Worm (Caenorhabditis elegans) whole organism, L4 larva: ENCODE data around the gene zyg-12.
"Not testable (repeated sequence)": the region's sequence is repeated elsewhere in the genome, so short reads cannot be mapped to it uniquely, and the experiment has no call there.

Source experiments
- D1046.2 ChIP-seq: fragments of 200-800 bp; sonication (Bioruptor generic); IDR thresholded peaks from 2 replicates; pipeline ENCODE4 v1.3.6; 2022; ENCODE audit warnings: missing genetic modification characterization, missing compliant biosample characterization
- F26F4.8 ChIP-seq: fragments of 200-800 bp; sonication (Bioruptor generic); conservative IDR thresholded peaks from 2 replicates; pipeline ENCODE4 v1.3.6; 2022; ENCODE audit warnings: missing genetic modification characterization, missing compliant biosample characterization
- F37D6.2 ChIP-seq: sonication (generic microtip); optimal IDR thresholded peaks from 2 replicates; lab custom pipeline; 2016; ENCODE audit warnings: mild to moderate bottlenecking, missing genetic modification characterization, missing compliant biosample characterization
- F44E2.7 ChIP-seq: fragments of 200-800 bp; sonication (Bioruptor generic); IDR thresholded peaks from 2 replicates; pipeline ENCODE4 v2.1.2; 2022; ENCODE audit warnings: missing genetic modification characterization, missing compliant biosample characterization
- T26A8.4 ChIP-seq: fragments of 200-800 bp; sonication (Bioruptor generic); IDR thresholded peaks from 2 replicates; pipeline ENCODE4 v1.3.6; 2022; ENCODE audit warnings: missing genetic modification characterization, missing compliant biosample characterization
- Y105C5A.15 ChIP-seq: fragments of 200-800 bp; sonication (Bioruptor generic); IDR thresholded peaks from 2 replicates; pipeline ENCODE4 v1.3.6; 2022; ENCODE audit warnings: missing genetic modification characterization, missing compliant biosample characterization
- Y48G9A.11 ChIP-seq: fragments of 200-800 bp; sonication (Bioruptor generic); IDR thresholded peaks from 2 replicates; pipeline ENCODE4 v1.3.6; 2022; ENCODE audit warnings: missing genetic modification reagents, missing genetic modification characterization, missing compliant biosample characterization
- ZK337.2 ChIP-seq: fragments of 200-800 bp; sonication (Bioruptor generic); IDR thresholded peaks from 2 replicates; pipeline ENCODE4 v1.3.6; 2022; ENCODE audit warnings: missing genetic modification reagents, missing genetic modification characterization, missing compliant biosample characterization
- arid-1 ChIP-seq: fragments of 200-800 bp; sonication (Bioruptor generic); conservative IDR thresholded peaks from 2 replicates; pipeline ENCODE4 v1.3.6; 2022; ENCODE audit warnings: missing genetic modification reagents, missing genetic modification characterization, missing compliant biosample characterization
- ceh-44 ChIP-seq: fragments of 200-800 bp; sonication (Bioruptor generic); IDR thresholded peaks from 2 replicates; pipeline ENCODE4 v1.3.6; 2022; ENCODE audit warnings: missing genetic modification reagents, missing genetic modification characterization, missing compliant biosample characterization
- ctbp-1 ChIP-seq: fragments of 200-800 bp; sonication (Bioruptor generic); IDR thresholded peaks from 2 replicates; pipeline ENCODE4 v1.3.6; 2022; ENCODE audit warnings: missing genetic modification reagents, missing genetic modification characterization, missing compliant biosample characterization
- dmd-6 ChIP-seq: fragments of 200-800 bp; sonication (Bioruptor generic); IDR thresholded peaks from 2 replicates; pipeline ENCODE4 v1.3.6; 2022; ENCODE audit warnings: missing genetic modification reagents, missing genetic modification characterization, missing compliant biosample characterization
- dmd-8 ChIP-seq: fragments of 200-800 bp; sonication (Bioruptor generic); IDR thresholded peaks from 2 replicates; pipeline ENCODE4 v1.3.6; 2022; ENCODE audit warnings: missing genetic modification characterization, missing compliant biosample characterization
- dmd-9 ChIP-seq: fragments of 200-800 bp; sonication (Bioruptor generic); IDR thresholded peaks from 2 replicates; pipeline ENCODE4 v1.3.6; 2022; ENCODE audit warnings: missing genetic modification reagents, missing genetic modification characterization, missing compliant biosample characterization
- egl-43 ChIP-seq: fragments of 200-800 bp; sonication (Bioruptor generic); IDR thresholded peaks from 2 replicates; pipeline ENCODE4 v1.3.6; 2022; ENCODE audit warnings: missing genetic modification reagents, missing genetic modification characterization, missing compliant biosample characterization
- hmg-1.1 ChIP-seq: fragments of 200-800 bp; sonication (Bioruptor generic); IDR thresholded peaks from 2 replicates; pipeline ENCODE4 v1.3.6; 2022; ENCODE audit warnings: missing genetic modification reagents, missing genetic modification characterization, missing compliant biosample characterization
- lim-7 ChIP-seq: fragments of 200-800 bp; sonication (Bioruptor generic); IDR thresholded peaks from 2 replicates; pipeline ENCODE4 v1.3.6; 2022; ENCODE audit warnings: missing genetic modification characterization, missing compliant biosample characterization
- lin-1 ChIP-seq: fragments of 200-800 bp; sonication (Bioruptor generic); IDR thresholded peaks from 2 replicates; pipeline ENCODE4 v1.3.6; 2022; ENCODE audit warnings: missing genetic modification reagents, missing genetic modification characterization, missing compliant biosample characterization
- lin-29 ChIP-seq: fragments of 200-800 bp; sonication (Bioruptor generic); IDR thresholded peaks from 2 replicates; pipeline ENCODE4 v1.3.6; 2022; ENCODE audit warnings: missing genetic modification reagents, missing genetic modification characterization, missing compliant biosample characterization
- lin-38 ChIP-seq: fragments of 200-800 bp; sonication (Bioruptor generic); IDR thresholded peaks from 2 replicates; pipeline ENCODE4 v1.3.6; 2022; ENCODE audit warnings: missing genetic modification reagents, missing genetic modification characterization, missing compliant biosample characterization
- madf-5 ChIP-seq, 2 experiments: fragments of 200-800 bp; sonication (Bioruptor generic); IDR thresholded peaks; 2 replicates each; pipeline ENCODE4 v1.3.6; 2022; ENCODE audit warnings: missing compliant biosample characterization in 2 of 2, missing genetic modification characterization in 2 of 2
- madf-9 ChIP-seq: fragments of 200-800 bp; sonication (Bioruptor generic); conservative IDR thresholded peaks from 2 replicates; pipeline ENCODE4 v1.3.6; 2022; ENCODE audit warnings: missing genetic modification reagents, missing genetic modification characterization, missing compliant biosample characterization
- mdt-29 ChIP-seq: fragments of 200-800 bp; sonication (Bioruptor generic); IDR thresholded peaks from 2 replicates; pipeline ENCODE4 v1.3.6; 2022; ENCODE audit warnings: missing genetic modification reagents, missing genetic modification characterization, missing compliant biosample characterization
- mes-2 ChIP-seq: sonication (generic microtip); optimal IDR thresholded peaks from 2 replicates; lab custom pipeline; 2016; ENCODE audit warnings: missing genotype, mild to moderate bottlenecking, missing genetic modification characterization, missing compliant biosample characterization; ENCODE audit not compliant: poor library complexity, severe bottlenecking
- mxl-2 ChIP-seq: fragments of 200-800 bp; sonication (Bioruptor generic); conservative IDR thresholded peaks from 2 replicates; pipeline ENCODE4 v1.3.6; 2022; ENCODE audit warnings: missing genetic modification reagents, missing genetic modification characterization, missing compliant biosample characterization
- nhr-11 ChIP-seq: fragments of 150-350 bp; optimal IDR thresholded peaks from 2 replicates; lab custom pipeline; 2014; ENCODE audit warnings: missing biosample characterization, missing genetic modification characterization
- nhr-42 ChIP-seq: fragments of 200-800 bp; sonication (Bioruptor generic); IDR thresholded peaks from 2 replicates; pipeline ENCODE4 v1.3.6; 2022; ENCODE audit warnings: missing genetic modification characterization, missing compliant biosample characterization
- pha-4 ChIP-seq, 2 experiments: fragments of 150-350 bp in 1 of 2; fragments of 200-800 bp in 1 of 2; sonication (Bioruptor generic) in 1 of 2; IDR thresholded peaks in 1 of 2; optimal IDR thresholded peaks in 1 of 2; 2 replicates each; pipeline versions ENCODE4 v1.3.6 to Lab custom; 2014 to 2022; ENCODE audit warnings: missing genetic modification characterization in 2 of 2, missing genetic modification reagents in 2 of 2, missing biosample characterization in 1 of 2, missing compliant biosample characterization in 1 of 2
- php-3 ChIP-seq: fragments of 200-800 bp; sonication (Bioruptor generic); IDR thresholded peaks from 2 replicates; pipeline ENCODE4 v1.3.6; 2022; ENCODE audit warnings: missing genetic modification reagents, missing genetic modification characterization, missing compliant biosample characterization
- snpc-1.2 ChIP-seq: fragments of 200-800 bp; sonication (Bioruptor generic); IDR thresholded peaks from 2 replicates; pipeline ENCODE4 v1.3.6; 2022; ENCODE audit warnings: missing genetic modification reagents, missing genetic modification characterization, missing compliant biosample characterization
- tra-1 ChIP-seq: fragments of 200-800 bp; sonication (Bioruptor generic); IDR thresholded peaks from 2 replicates; pipeline ENCODE4 v1.3.6; 2022; ENCODE audit warnings: missing genetic modification reagents, missing genetic modification characterization, missing compliant biosample characterization
- unc-62 ChIP-seq, 3 experiments: fragments of 150-350 bp in 1 of 3; sonication (generic microtip); optimal IDR thresholded peaks in 2 of 3; peaks in 1 of 3; 1 replicate in 1 of 3; 2 replicates in 2 of 3; lab custom pipeline; 2014 to 2017; ENCODE audit warnings: missing biosample characterization in 3 of 3, missing genetic modification characterization in 3 of 3, missing genetic modification reagents in 3 of 3, missing genotype in 1 of 3
- vab-7 ChIP-seq: fragments of 200-800 bp; sonication (Bioruptor generic); IDR thresholded peaks from 2 replicates; pipeline ENCODE4 v1.3.6; 2022; ENCODE audit warnings: missing genetic modification reagents, missing genetic modification characterization, missing compliant biosample characterization
- zfp-3 ChIP-seq: fragments of 200-800 bp; sonication (Bioruptor generic); conservative IDR thresholded peaks from 2 replicates; pipeline ENCODE4 v1.3.6; 2022; ENCODE audit warnings: missing genetic modification reagents, missing genetic modification characterization, missing compliant biosample characterization
- zip-11 ChIP-seq: fragments of 200-800 bp; sonication (Bioruptor generic); IDR thresholded peaks from 2 replicates; pipeline ENCODE4 v1.3.6; 2022; ENCODE audit warnings: missing genetic modification characterization, missing compliant biosample characterization

zyg-12 gene

ce11 chrII:4928367-4928766 lies 21.3 kb upstream of the zyg-12 start:
- peak; percentile 87 for TF ChIP-seq F26F4.8 (GFP tag; lab: Robert Waterston, UW)
- TF ChIP-seq lim-7, result peak; percentile 93
- peak; percentile 51; the same call in 1 of the 2 replicates for TF ChIP-seq nhr-42 (GFP tag; lab: Robert Waterston, UW)
- peak; percentile 50; the same call in 1 of the 2 replicates for TF ChIP-seq mdt-29 (GFP tag; lab: Robert Waterston, UW)
- peak; percentile 70 for TF ChIP-seq mxl-2 (GFP tag; lab: Robert Waterston, UW)
- TF ChIP-seq dmd-6, result peak; percentile 12; the same call in 1 of the 2 replicates
- TF ChIP-seq zfp-3 (GFP tag; lab: Robert Waterston, UW), result peak; percentile 70; the same call in 1 of the 2 replicates
- TF ChIP-seq php-3, result 0 out of 2 replicates have a peak, but pooled peaks have one; percentile 39
- TF ChIP-seq tra-1 (GFP tag; lab: Robert Waterston, UW), result peak; percentile 88
- peak; percentile 73 for TF ChIP-seq T26A8.4 (GFP tag; lab: Robert Waterston, UW)
- TF ChIP-seq Y105C5A.15 (GFP tag; lab: Robert Waterston, UW), result peak; percentile 87; the same call in 1 of the 2 replicates
- TF ChIP-seq egl-43 (GFP tag; lab: Robert Waterston, UW), result peak; percentile 90
- TF ChIP-seq ctbp-1, result 0 out of 2 replicates have a peak, but pooled peaks have one; percentile 55
- peak; percentile 76 for TF ChIP-seq ceh-44 (GFP tag; lab: Robert Waterston, UW)
- peak; percentile 86 for TF ChIP-seq D1046.2 (GFP tag; lab: Robert Waterston, UW)
- TF ChIP-seq pha-4 (GFP tag; IDR thresholded peaks at IDR 0.05; lab: Robert Waterston, UW), result peak; percentile 79; the same call in 1 of the 2 replicates
- not testable (repeated sequence) for TF ChIP-seq pha-4 (tag; optimal IDR thresholded peaks at IDR 0.05; lab: Kevin White, UChicago)
- peak; percentile 75; a peak in 2 of 4 replicates for TF ChIP-seq madf-5 (GFP tag; IDR thresholded peaks at IDR 0.05; lab: Robert Waterston, UW)
- peak; percentile 81 for TF ChIP-seq lin-38 (GFP tag; lab: Robert Waterston, UW)
- TF ChIP-seq ZK337.2, result peak; percentile 76; the same call in 1 of the 2 replicates
- peak; percentile 58; the same call in 1 of the 2 replicates for TF ChIP-seq madf-9
- peak; percentile 82 for TF ChIP-seq dmd-8 (GFP tag; lab: Robert Waterston, UW)
- 0 out of 2 replicates have a peak, but pooled peaks have one; percentile 18 for TF ChIP-seq zip-11 (GFP tag; lab: Robert Waterston, UW)
- peak; percentile 59; the same call in 1 of the 2 replicates for TF ChIP-seq hmg-1.1 (GFP tag; lab: Robert Waterston, UW)
- peak; percentile 70 for TF ChIP-seq lin-1
- TF ChIP-seq F44E2.7 (GFP tag; lab: Robert Waterston, UW), result peak; percentile 50; the same call in 1 of the 2 replicates
- peak; percentile 82 for TF ChIP-seq vab-7 (GFP tag; lab: Robert Waterston, UW)
- peak; percentile 38; the same call in 1 of the 2 replicates for TF ChIP-seq Y48G9A.11 (GFP tag; lab: Robert Waterston, UW)
- peak; percentile 92 for TF ChIP-seq arid-1 (GFP tag; lab: Robert Waterston, UW)
- TF ChIP-seq lin-29 (GFP tag; lab: Robert Waterston, UW), result 0 out of 2 replicates have a peak, but pooled peaks have one; percentile 15
- TF ChIP-seq dmd-9 (GFP tag; lab: Robert Waterston, UW), result 0 out of 2 replicates have a peak, but pooled peaks have one; percentile 60
- TF ChIP-seq snpc-1.2 (GFP tag; lab: Robert Waterston, UW), result peak; percentile 79

- TF ChIP-seq nhr-11 (tag; lab: Kevin White, UChicago) (no peak), unc-62 (GFP tag; optimal IDR thresholded peaks at IDR 0.05 in 1 of 2; lab: Kevin White, UChicago) (peak in 1 of 2 experiments; percentile 91), unc-62 (tag; optimal IDR thresholded peaks at IDR 0.05; lab: Kevin White, UChicago) (no peak)
- TF ChIP-seq, all 104 proteins: peak for 1
These were observed 18.4 kb upstream of the zyg-12 start for ce11 chrII:4931286-4931685.

DNA sequence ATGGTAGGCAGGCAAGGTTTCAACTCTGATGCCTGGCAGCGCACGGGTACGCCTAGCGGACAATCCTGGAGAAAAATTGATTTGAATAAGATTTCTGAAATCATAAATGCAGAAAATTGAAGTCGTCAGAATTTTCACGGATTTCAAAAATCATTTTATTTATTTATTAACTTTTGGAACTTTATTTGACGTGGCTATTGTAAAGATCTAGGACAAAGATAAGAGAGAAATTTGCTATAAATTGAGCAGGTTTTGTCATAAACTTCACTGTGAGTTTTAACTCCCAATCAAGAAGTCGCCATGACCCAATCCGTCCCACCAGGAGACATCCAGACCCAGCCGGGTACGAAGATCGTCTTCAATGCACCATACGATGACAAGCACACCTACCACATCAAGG lies 17.0 kb upstream of the zyg-12 start, which contains the start of gene msp-152:
Gene msp-152, plus strand, starts transcription at position 301 of the 400 bp plus-strand sequence.
- not testable (repeated sequence) for TF ChIP-seq F37D6.2 (tag; lab: Kevin White, UChicago); madf-5 (GFP tag; IDR thresholded peaks at IDR 0.05; lab: Robert Waterston, UW); mes-2 (tag; lab: Kevin White, UChicago)
